Fruit fly (Drosophila melanogaster) whole organism, adult: ENCODE measurements around the gene CG34398.

Experiments used
- CG1620 ChIP-seq: fragments of 200-800 bp; sonication (Bioruptor generic); optimal IDR thresholded peaks from 2 replicates; lab custom pipeline; 2016; ENCODE audit warnings: missing biosample characterization, missing genetic modification characterization
- Hr96 ChIP-seq: fragments of 200-800 bp; sonication (Bioruptor generic); optimal IDR thresholded peaks from 2 replicates; lab custom pipeline; 2016; ENCODE audit warnings: missing biosample characterization, missing genetic modification characterization
- Mnt ChIP-seq: fragments of 200-800 bp; sonication (Bioruptor generic); optimal IDR thresholded peaks from 2 replicates; lab custom pipeline; 2016; ENCODE audit warnings: missing biosample characterization, mild to moderate bottlenecking, missing genetic modification characterization
- bab1 ChIP-seq: fragments of 200-800 bp; sonication (Bioruptor generic); optimal IDR thresholded peaks from 3 replicates; lab custom pipeline; 2019; ENCODE audit warnings: missing biosample characterization, mild to moderate bottlenecking, missing genetic modification characterization, moderate library complexity
- tj ChIP-seq: fragments of 200-800 bp; sonication (Bioruptor generic); optimal IDR thresholded peaks from 3 replicates; lab custom pipeline; 2017; ENCODE audit warnings: missing biosample characterization, mild to moderate bottlenecking, missing genetic modification characterization, moderate library complexity

- TF ChIP-seq Hr96 (GFP tag; lab: Kevin White, UChicago), result no peak
- no peak for TF ChIP-seq bab1
- no peak for TF ChIP-seq tj (GFP tag; lab: Kevin White, UChicago)
- TF ChIP-seq CG1620 (GFP tag; lab: Kevin White, UChicago), result no peak
- TF ChIP-seq Mnt (GFP tag; lab: Kevin White, UChicago), result no peak
Observed at dm6 chr2L:8920294-8920693, 21.7 kb downstream of the CG34398 start.
